Fruit fly (Drosophila melanogaster): ENCODE measurements around the gene CG17271.

CG17271 gene

DNA sequence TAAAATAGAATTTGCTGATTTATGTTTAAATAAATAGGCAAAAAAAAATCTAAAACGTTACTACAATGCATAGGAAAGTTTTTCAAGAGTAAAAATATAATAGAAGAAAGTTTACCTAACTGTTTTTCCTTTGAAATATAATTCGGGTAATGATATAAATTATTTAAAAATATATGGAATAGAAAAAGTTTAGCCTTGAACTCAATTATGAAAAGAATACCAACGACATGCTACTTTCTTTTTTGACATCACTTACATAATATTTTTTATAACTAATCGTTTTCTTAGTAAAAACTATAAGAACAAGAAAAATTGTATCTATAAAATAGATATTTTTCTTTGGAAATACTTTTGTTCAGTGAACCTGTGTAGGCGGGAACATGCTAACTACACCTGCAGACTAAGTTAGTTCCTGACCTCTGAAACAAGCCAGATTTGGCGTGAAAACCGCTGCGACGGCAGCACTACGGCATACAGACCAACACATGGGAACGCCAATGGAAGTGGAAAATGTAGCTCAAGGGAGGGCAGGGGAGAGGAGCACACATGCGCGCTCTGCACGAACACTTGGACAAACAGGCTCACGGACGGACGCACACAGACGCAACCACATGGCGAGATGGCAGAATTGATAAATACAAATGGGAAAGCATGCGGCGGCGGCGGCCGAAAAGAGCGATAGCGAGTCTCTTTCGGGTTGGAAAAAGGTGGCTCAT is 7.9 kb upstream of the CG17271 start (continued):
- TF ChIP-seq tin (GFP tag; optimal IDR thresholded peaks at IDR 0.05) (no peak), CG4404 (GFP tag; IDR thresholded peaks at IDR 0.05) (no peak), nmo (GFP tag; optimal IDR thresholded peaks at IDR 0.05) (peak; percentile 53), CG4730 (GFP tag; IDR thresholded peaks at IDR 0.05) (no peak), CG4820 (GFP tag; optimal IDR thresholded peaks at IDR 0.05) (no peak), bcd (GFP tag; optimal IDR thresholded peaks at IDR 0.05) (peak; percentile 25), nom (GFP tag; optimal IDR thresholded peaks at IDR 0.05) (no peak), en (GFP tag; optimal IDR thresholded peaks at IDR 0.05) (no peak), ase (GFP tag; IDR thresholded peaks at IDR 0.05) (no peak), btn (GFP tag; optimal IDR thresholded peaks at IDR 0.05) (no peak), unc-4 (GFP tag; IDR thresholded peaks at IDR 0.05; ENCODE audit: partially characterized antibody) (no peak), CG7963 (GFP tag; IDR thresholded peaks at IDR 0.05; ENCODE audit: partially characterized antibody) (no peak), CG2199 (GFP tag; IDR thresholded peaks at IDR 0.05) (0 out of 3 replicates have a peak, but pooled peaks have one; percentile 54), twi (tag; optimal IDR thresholded peaks at IDR 0.05) (peak; percentile 98), pho (GFP tag; optimal IDR thresholded peaks at IDR 0.05) (no peak), sd (tag; optimal IDR thresholded peaks at IDR 0.05) (peak; percentile 79), ERR (GFP tag; optimal IDR thresholded peaks at IDR 0.05) (no peak), H15 (GFP tag; IDR thresholded peaks at IDR 0.05) (no peak), Elba2 (GFP tag; optimal IDR thresholded peaks at IDR 0.05) (no peak), CG2202 (tag; optimal IDR thresholded peaks at IDR 0.05) (no peak), gfzf (GFP tag; optimal IDR thresholded peaks at IDR 0.05) (no peak), CG10431 (GFP tag; optimal IDR thresholded peaks at IDR 0.05) (no peak), CoRest (tag; optimal IDR thresholded peaks at IDR 0.05) (peak; percentile 53), CG15696 (tag; optimal IDR thresholded peaks at IDR 0.05) (no peak), CG3838 (GFP tag; optimal IDR thresholded peaks at IDR 0.05) (no peak), Meics (GFP tag; optimal IDR thresholded peaks at IDR 0.05) (peak; percentile 53), Ssrp (tag; optimal IDR thresholded peaks at IDR 0.05) (peak; percentile 42), CG2889 (GFP tag; IDR thresholded peaks at IDR 0.05) (no peak), odd (GFP tag; optimal IDR thresholded peaks at IDR 0.05) (no peak), Awh (GFP tag; IDR thresholded peaks at IDR 0.05) (no peak), CG16863 (GFP tag; optimal IDR thresholded peaks at IDR 0.05) (no peak), CG8281 (tag; optimal IDR thresholded peaks at IDR 0.05) (no peak), mam (GFP tag; optimal IDR thresholded peaks at IDR 0.05) (no peak), trh (GFP tag; optimal IDR thresholded peaks at IDR 0.05) (no peak), CG12769 (tag; optimal IDR thresholded peaks at IDR 0.05) (peak; percentile 95), CG12155 (GFP tag; optimal IDR thresholded peaks at IDR 0.05) (no peak)

DNA sequence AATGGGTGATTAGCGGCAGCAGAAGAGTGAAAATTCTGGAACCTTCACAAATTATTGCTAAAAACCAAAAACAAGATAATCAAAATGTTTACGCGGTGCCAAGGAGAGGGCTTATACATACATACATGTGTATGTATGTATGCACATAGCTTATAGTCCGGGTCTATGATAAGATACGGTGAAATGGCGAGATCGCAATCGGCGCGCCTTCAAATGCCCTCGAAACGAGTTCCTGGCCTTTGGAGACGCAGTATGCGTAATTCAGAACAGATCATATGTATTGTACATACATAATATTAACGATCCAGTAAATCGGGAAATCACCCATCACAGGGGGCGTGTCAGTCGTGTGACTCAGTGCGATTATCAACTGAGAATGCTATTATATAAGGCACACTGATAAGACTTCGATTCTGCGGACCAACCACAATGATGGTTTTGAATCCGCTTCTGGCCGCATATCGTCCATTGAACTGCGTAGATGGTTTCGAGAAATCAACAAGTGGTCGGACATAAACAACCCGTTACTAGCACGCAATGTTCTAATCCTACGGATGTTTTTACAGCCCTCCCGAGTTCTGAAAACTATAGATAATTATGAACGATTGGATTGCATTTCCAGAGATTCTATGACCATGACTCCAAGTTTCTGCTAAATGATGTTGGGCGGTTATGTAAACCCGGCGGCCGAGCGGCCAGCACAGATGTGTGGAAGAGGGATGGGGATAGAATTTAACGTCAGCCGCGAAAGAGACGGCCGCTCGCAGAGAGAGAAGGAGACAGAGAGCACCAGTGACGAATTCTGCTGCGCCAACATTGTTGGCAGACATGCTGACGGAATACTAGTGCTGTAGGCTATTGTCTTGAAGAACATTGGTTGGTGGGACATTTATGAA is 7.1 kb upstream of the CG17271 start:
- TF ChIP-seq CG8944 (GFP tag; optimal IDR thresholded peaks at IDR 0.05), result no peak
- no peak for TF ChIP-seq C15 (GFP tag; IDR thresholded peaks at IDR 0.05)
- TF ChIP-seq GATAe (GFP tag; conservative IDR thresholded peaks at IDR 0.05), result peak; percentile 43; the same call in 1 of the 2 replicates
- TF ChIP-seq Neu2 (GFP tag; optimal IDR thresholded peaks at IDR 0.05; ENCODE audit: borderline replicate concordance), result no peak
- TF ChIP-seq CG13894 (tag; optimal IDR thresholded peaks at IDR 0.05), result peak; percentile 17
- no peak for TF ChIP-seq Nf-YC (tag; optimal IDR thresholded peaks at IDR 0.05)
- TF ChIP-seq CG1832 (GFP tag; optimal IDR thresholded peaks at IDR 0.05), result peak; percentile 95
- TF ChIP-seq Hand (GFP tag; optimal IDR thresholded peaks at IDR 0.05), result no peak
- 0 out of 2 replicates have a peak, but pooled peaks have one; percentile 36 for TF ChIP-seq CG14441 (GFP tag; IDR thresholded peaks at IDR 0.05)
- peak; percentile 99 for TF ChIP-seq kah (GFP tag; optimal IDR thresholded peaks at IDR 0.05)
- no peak for TF ChIP-seq CG33557 (GFP tag; optimal IDR thresholded peaks at IDR 0.05)
- no peak for TF ChIP-seq ken (GFP tag; IDR thresholded peaks at IDR 0.05)
- TF ChIP-seq exex (tag; optimal IDR thresholded peaks at IDR 0.05), result peak; percentile 65
- TF ChIP-seq Fer1 (GFP tag; optimal IDR thresholded peaks at IDR 0.05), result peak; percentile 6
